Fruit fly (Drosophila melanogaster) whole organism, adult: ENCODE measurements around the gene CG5079.
A peak's percentile ranks its signal among the peaks of the same experiment; 100 is the strongest.

ENCODE experiments used
- CG11617 ChIP-seq: fragments of 200-800 bp; sonication (Bioruptor generic); optimal IDR thresholded peaks from 2 replicates; lab custom pipeline; 2017; ENCODE audit warnings: mild to moderate bottlenecking, missing biosample characterization, missing genetic modification reagents, missing genetic modification characterization
- CG12768 ChIP-seq: fragments of 200-800 bp; sonication (Bioruptor generic); optimal IDR thresholded peaks from 2 replicates; lab custom pipeline; 2017; ENCODE audit warnings: missing biosample characterization, missing genetic modification characterization, mild to moderate bottlenecking, moderate library complexity, missing genetic modification reagents
- CG14711 ChIP-seq: fragments of 200-800 bp; sonication (Bioruptor generic); optimal IDR thresholded peaks from 2 replicates; lab custom pipeline; 2018; ENCODE audit warnings: missing biosample characterization, mild to moderate bottlenecking, missing genetic modification characterization, moderate library complexity
- CG1620 ChIP-seq: fragments of 200-800 bp; sonication (Bioruptor generic); optimal IDR thresholded peaks from 2 replicates; lab custom pipeline; 2016; ENCODE audit warnings: missing biosample characterization, missing genetic modification characterization
- CG33017 ChIP-seq: fragments of 200-800 bp; sonication (Bioruptor generic); optimal IDR thresholded peaks from 2 replicates; lab custom pipeline; 2018; ENCODE audit warnings: missing biosample characterization, mild to moderate bottlenecking, missing genetic modification characterization, moderate library complexity
- CG5204 ChIP-seq: fragments of 200-800 bp; sonication (Bioruptor generic); optimal IDR thresholded peaks from 2 replicates; lab custom pipeline; 2016; ENCODE audit warnings: missing biosample characterization, missing genetic modification characterization
- CG7045 ChIP-seq: fragments of 200-800 bp; sonication (Bioruptor generic); optimal IDR thresholded peaks from 2 replicates; lab custom pipeline; 2017; ENCODE audit warnings: missing biosample characterization, mild to moderate bottlenecking, missing genetic modification characterization
- CG7101 ChIP-seq: fragments of 200-800 bp; sonication (Bioruptor generic); optimal IDR thresholded peaks from 2 replicates; lab custom pipeline; 2018; ENCODE audit warnings: missing biosample characterization, mild to moderate bottlenecking, missing genetic modification characterization, moderate library complexity
- Clk ChIP-seq: fragments of 200-800 bp; sonication (Bioruptor generic); optimal IDR thresholded peaks from 2 replicates; lab custom pipeline; 2017; ENCODE audit warnings: missing biosample characterization, missing genetic modification characterization
- Crg-1 ChIP-seq: fragments of 200-800 bp; sonication (Bioruptor generic); optimal IDR thresholded peaks from 2 replicates; lab custom pipeline; 2016; ENCODE audit warnings: missing biosample characterization, missing genetic modification characterization
- Hr96 ChIP-seq: fragments of 200-800 bp; sonication (Bioruptor generic); optimal IDR thresholded peaks from 2 replicates; lab custom pipeline; 2016; ENCODE audit warnings: missing biosample characterization, missing genetic modification characterization
- Mnt ChIP-seq: fragments of 200-800 bp; sonication (Bioruptor generic); optimal IDR thresholded peaks from 2 replicates; lab custom pipeline; 2016; ENCODE audit warnings: missing biosample characterization, mild to moderate bottlenecking, missing genetic modification characterization
- bab1 ChIP-seq: fragments of 200-800 bp; sonication (Bioruptor generic); optimal IDR thresholded peaks from 3 replicates; lab custom pipeline; 2019; ENCODE audit warnings: missing biosample characterization, mild to moderate bottlenecking, missing genetic modification characterization, moderate library complexity
- cic ChIP-seq: fragments of 200-800 bp; sonication (Bioruptor generic); optimal IDR thresholded peaks from 2 replicates; lab custom pipeline; 2017; ENCODE audit warnings: missing biosample characterization, mild to moderate bottlenecking, missing genetic modification characterization, moderate library complexity
- cnc ChIP-seq, 2 experiments: fragments of >200 bp; optimal IDR thresholded peaks; 2 replicates each; lab custom pipeline; 2017
- kay ChIP-seq: fragments of 200-800 bp; sonication (Bioruptor generic); peaks from one replicate; lab custom pipeline; 2016; ENCODE audit warnings: missing biosample characterization, missing genetic modification characterization, borderline replicate concordance
- ovo ChIP-seq: fragments of 200-800 bp; sonication (Bioruptor generic); optimal IDR thresholded peaks from 2 replicates; lab custom pipeline; 2016; ENCODE audit warnings: missing biosample characterization, missing genetic modification characterization
- pad ChIP-seq: fragments of 200-800 bp; sonication (Bioruptor generic); optimal IDR thresholded peaks from 3 replicates; lab custom pipeline; 2017; ENCODE audit warnings: missing biosample characterization, missing genetic modification characterization, mild to moderate bottlenecking, moderate library complexity, missing genetic modification reagents
- tj ChIP-seq: fragments of 200-800 bp; sonication (Bioruptor generic); optimal IDR thresholded peaks from 3 replicates; lab custom pipeline; 2017; ENCODE audit warnings: missing biosample characterization, mild to moderate bottlenecking, missing genetic modification characterization, moderate library complexity
- toe ChIP-seq: fragments of 200-800 bp; sonication (Bioruptor generic); optimal IDR thresholded peaks from 2 replicates; lab custom pipeline; 2016; ENCODE audit warnings: missing biosample characterization, missing genetic modification characterization

The CG5079 gene

DNA sequence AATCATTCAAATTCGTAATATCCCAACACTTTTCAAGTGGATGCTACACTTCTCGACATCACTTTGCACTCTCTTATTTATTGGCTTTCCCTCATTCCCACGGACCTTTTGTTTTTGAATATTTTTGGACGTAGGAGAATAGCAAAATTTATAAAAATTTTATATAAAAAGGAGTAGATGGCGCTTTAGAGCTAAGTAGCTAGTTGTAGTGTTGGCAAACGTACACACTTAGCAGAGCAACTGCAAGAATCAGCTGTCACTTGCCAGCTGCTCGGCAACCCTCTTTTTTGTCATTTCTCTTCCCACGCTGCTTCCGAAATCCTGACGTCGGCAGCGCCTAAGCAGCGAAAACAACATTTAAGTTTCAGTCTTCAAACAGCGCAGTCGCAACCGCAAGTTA is 19.3 kb upstream of the CG5079 start:
- TF ChIP-seq CG14711 (tag; lab: Kevin White, UChicago) (peak; percentile 71), CG7101 (tag; lab: Kevin White, UChicago) (no peak), Clk (GFP tag; lab: Kevin White, UChicago) (no peak)

DNA sequence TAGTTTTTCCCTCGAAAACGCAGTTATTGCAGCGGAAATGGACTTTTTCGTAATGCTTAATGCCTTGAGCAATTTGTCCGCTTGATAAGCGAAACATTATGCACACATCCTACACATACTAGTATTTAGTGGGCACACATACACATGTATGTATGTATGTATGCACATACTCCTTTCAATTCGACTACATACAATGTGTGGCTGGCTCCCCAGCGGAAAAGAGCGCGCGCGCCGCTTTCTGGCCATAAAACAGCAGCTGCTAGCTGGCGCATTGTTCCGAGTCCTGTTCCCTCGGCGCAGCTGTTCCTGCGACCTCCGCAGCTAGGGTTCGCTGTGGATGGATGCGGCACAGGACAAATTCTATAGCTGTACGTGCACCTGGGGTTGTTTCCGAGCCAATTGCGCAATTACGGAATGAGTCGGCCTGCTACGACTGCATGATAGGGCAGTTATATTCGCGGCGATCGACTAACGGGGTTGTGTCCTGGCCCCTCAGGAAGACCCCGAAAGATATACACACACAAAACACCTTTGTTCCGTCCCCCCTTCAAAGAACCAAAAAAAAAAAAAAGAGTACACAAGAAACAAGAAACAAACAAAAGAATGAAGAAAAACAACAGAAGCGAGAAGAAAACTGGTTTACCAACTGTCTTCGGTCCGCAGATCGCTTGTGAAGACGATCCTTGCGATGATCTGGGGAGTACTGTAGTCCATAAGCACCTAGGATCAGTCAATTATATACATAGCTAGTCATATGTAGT is 17.0 kb upstream of the CG5079 start:
- no peak for TF ChIP-seq toe (GFP tag; lab: Kevin White, UChicago)
- no peak for TF ChIP-seq Hr96 (GFP tag; lab: Kevin White, UChicago)
- TF ChIP-seq Crg-1, result no peak
- TF ChIP-seq Mnt (GFP tag; lab: Kevin White, UChicago), result no peak
- TF ChIP-seq CG11617 (GFP tag; lab: Kevin White, UChicago), result no peak
- TF ChIP-seq ovo (GFP tag; lab: Kevin White, UChicago), result no peak
- no peak for TF ChIP-seq CG12768 (GFP tag; lab: Kevin White, UChicago)
- no peak for TF ChIP-seq tj (GFP tag; lab: Kevin White, UChicago)

DNA sequence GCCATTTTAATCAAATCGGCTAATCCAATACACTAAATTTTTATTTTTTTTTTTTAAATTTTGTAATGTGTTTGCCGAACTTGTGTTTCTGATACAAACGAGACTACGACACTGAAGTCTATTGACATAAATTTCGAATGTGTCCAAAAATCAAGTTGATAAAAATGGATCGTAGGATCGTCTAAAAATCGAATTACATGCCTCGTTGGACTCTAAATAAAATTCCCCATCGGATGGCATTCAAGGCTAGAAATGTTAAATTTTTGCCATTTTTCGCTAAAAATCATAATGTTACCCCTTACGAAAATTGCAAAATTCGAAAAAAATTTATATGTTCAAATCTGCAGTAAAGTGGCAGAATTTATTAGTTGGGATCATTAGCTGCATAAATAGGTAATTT is 4.4 kb upstream of the CG5079 start, which contains the start of gene ymp:
Gene ymp (minus strand): TSS at position 101 of the 400 bp plus-strand sequence.
- TF ChIP-seq kay (GFP tag; lab: Kevin White, UChicago) (no peak), Hr96 (GFP tag; lab: Kevin White, UChicago) (no peak)

- no peak for TF ChIP-seq Crg-1
- TF ChIP-seq CG11617 (GFP tag; lab: Kevin White, UChicago), result no peak
- no peak for TF ChIP-seq Clk (GFP tag; lab: Kevin White, UChicago)
- TF ChIP-seq kay (GFP tag; lab: Kevin White, UChicago), result no peak
- TF ChIP-seq CG7045 (GFP tag; lab: Kevin White, UChicago), result no peak
- TF ChIP-seq pad (GFP tag; lab: Kevin White, UChicago), result no peak
- TF ChIP-seq ovo (GFP tag; lab: Kevin White, UChicago), result no peak
- no peak for TF ChIP-seq toe (GFP tag; lab: Kevin White, UChicago)
- TF ChIP-seq CG1620 (GFP tag; lab: Kevin White, UChicago), result no peak
- TF ChIP-seq CG33017 (tag; lab: Kevin White, UChicago), result no peak
- no peak for TF ChIP-seq CG14711 (tag; lab: Kevin White, UChicago)
- no peak for TF ChIP-seq bab1 (GFP tag; lab: Kevin White, UChicago)
- no peak for TF ChIP-seq Hr96 (GFP tag; lab: Kevin White, UChicago)
- TF ChIP-seq CG5204 (GFP tag; lab: Kevin White, UChicago), result no peak
- TF ChIP-seq CG12768 (GFP tag; lab: Kevin White, UChicago), result no peak
- TF ChIP-seq Mnt (GFP tag; lab: Kevin White, UChicago), result no peak
- no peak for TF ChIP-seq CG7101 (tag; lab: Kevin White, UChicago)
- no peak for TF ChIP-seq cnc (optimal IDR thresholded peaks at IDR 0.05; lab: Kevin White, UChicago)
- no peak for TF ChIP-seq tj (GFP tag; lab: Kevin White, UChicago)
Measured at dm6 chr3R:25618114-25618513, 4.6 kb downstream of the CG5079 start, which contains the start of gene CG5071. Gene CG5071, plus strand, starts transcription at chr3R:25618414.

- TF ChIP-seq Crg-1 (no peak), CG14711 (tag; lab: Kevin White, UChicago) (peak; percentile 26), bab1 (GFP tag; lab: Kevin White, UChicago) (peak; percentile 34), toe (GFP tag; lab: Kevin White, UChicago) (no peak), CG12768 (GFP tag; lab: Kevin White, UChicago) (peak; percentile 26), kay (GFP tag; lab: Kevin White, UChicago) (no peak), CG1620 (GFP tag; lab: Kevin White, UChicago) (peak; percentile 8), CG7101 (tag; lab: Kevin White, UChicago) (no peak), tj (GFP tag; lab: Kevin White, UChicago) (no peak), CG11617 (GFP tag; lab: Kevin White, UChicago) (peak; percentile 12), ovo (GFP tag; lab: Kevin White, UChicago) (no peak), cnc (optimal IDR thresholded peaks at IDR 0.05; lab: Kevin White, UChicago) (peak; percentile 97 to 99), CG33017 (tag; lab: Kevin White, UChicago) (no peak)
Measured at dm6 chr3R:25623800-25624791, 10.6 kb downstream of the CG5079 start, which contains the start of gene Npl4. Gene Npl4, minus strand, starts transcription at chr3R:25624662.

DNA sequence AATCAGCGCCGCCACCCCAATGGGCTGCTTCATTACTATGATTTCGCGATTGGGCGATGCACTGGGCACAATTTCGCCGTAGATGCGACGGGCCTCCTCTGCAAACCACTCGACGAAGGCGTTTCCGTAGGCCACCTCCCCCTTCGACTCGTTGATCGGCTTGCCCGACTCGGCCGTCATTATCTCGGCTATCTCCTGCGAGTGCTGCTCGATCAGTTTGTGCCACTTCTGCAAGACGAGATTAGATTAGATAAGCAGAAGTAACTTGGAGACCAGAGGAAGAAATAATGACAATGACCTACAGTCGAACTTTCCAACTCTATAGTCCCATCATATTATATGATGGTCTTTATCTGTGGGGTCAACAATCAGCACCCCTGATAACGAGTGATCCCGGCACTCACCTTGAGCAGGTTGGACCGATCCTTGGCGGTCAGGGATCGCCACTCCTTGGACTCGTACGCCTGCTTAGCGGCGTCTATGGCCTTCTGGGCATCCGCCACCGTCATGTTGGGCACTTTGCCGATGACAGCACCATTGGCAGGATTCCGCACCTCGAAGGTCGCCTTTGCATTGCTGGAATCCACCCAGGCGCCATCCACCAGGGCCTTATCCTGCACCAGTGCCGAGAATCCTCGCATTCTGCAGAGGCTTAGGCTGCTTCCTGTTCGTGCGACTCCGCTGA is 12.6 kb downstream of the CG5079 start:
- TF ChIP-seq cnc (optimal IDR thresholded peaks at IDR 0.05; lab: Kevin White, UChicago) (no peak), kay (GFP tag; lab: Kevin White, UChicago) (no peak), pad (GFP tag; lab: Kevin White, UChicago) (no peak), CG5204 (GFP tag; lab: Kevin White, UChicago) (no peak), cic (GFP tag; lab: Kevin White, UChicago) (no peak), CG7101 (tag; lab: Kevin White, UChicago) (no peak), Clk (GFP tag; lab: Kevin White, UChicago) (no peak), CG11617 (GFP tag; lab: Kevin White, UChicago) (no peak), Hr96 (GFP tag; lab: Kevin White, UChicago) (no peak), tj (GFP tag; lab: Kevin White, UChicago) (no peak), CG14711 (tag; lab: Kevin White, UChicago) (no peak), CG7045 (GFP tag; lab: Kevin White, UChicago) (no peak), toe (GFP tag; lab: Kevin White, UChicago) (no peak), Crg-1 (no peak), CG12768 (GFP tag; lab: Kevin White, UChicago) (no peak), Mnt (GFP tag; lab: Kevin White, UChicago) (no peak), CG1620 (GFP tag; lab: Kevin White, UChicago) (no peak), CG33017 (tag; lab: Kevin White, UChicago) (no peak), ovo (GFP tag; lab: Kevin White, UChicago) (no peak), bab1 (GFP tag; lab: Kevin White, UChicago) (no peak)
